Fruit fly (Drosophila melanogaster) whole organism, wandering third instar larva: ENCODE results near the gene skl.

ENCODE experiments used
- Abd-B ChIP-seq: fragments of >200 bp; optimal IDR thresholded peaks from 2 replicates; lab custom pipeline; 2017; ENCODE audit warnings: missing biosample characterization, missing genetic modification characterization
- CG32264 ChIP-seq: fragments of 200-800 bp; sonication (Bioruptor generic); optimal IDR thresholded peaks from 2 replicates; lab custom pipeline; 2016; ENCODE audit warnings: missing biosample characterization, missing genetic modification characterization
- CG9705 ChIP-seq: fragments of 200-800 bp; sonication (Bioruptor generic); optimal IDR thresholded peaks from 2 replicates; lab custom pipeline; 2018; ENCODE audit warnings: missing biosample characterization, mild to moderate bottlenecking, missing genetic modification characterization
- CrebA ChIP-seq: fragments of 200-800 bp; sonication (Bioruptor generic); optimal IDR thresholded peaks from 2 replicates; lab custom pipeline; 2016; ENCODE audit warnings: missing biosample characterization, mild to moderate bottlenecking, missing genetic modification characterization, borderline replicate concordance
- Dfd ChIP-seq: fragments of >200 bp; optimal IDR thresholded peaks from 2 replicates; lab custom pipeline; 2017; ENCODE audit warnings: missing biosample characterization, missing genetic modification characterization
- Dif ChIP-seq: fragments of 200-275, 200-300 bp; sonication (Bioruptor generic); optimal IDR thresholded peaks from 2 replicates; lab custom pipeline; 2018; ENCODE audit warnings: missing biosample characterization, missing genetic modification characterization; ENCODE audit not compliant: partially characterized antibody
- GATAd ChIP-seq: sonication (Bioruptor generic); optimal IDR thresholded peaks from 2 replicates; lab custom pipeline; 2016; ENCODE audit warnings: missing biosample characterization, missing genetic modification characterization
- HLH106 ChIP-seq: fragments of 200-800 bp; optimal IDR thresholded peaks from 3 replicates; lab custom pipeline; 2019; ENCODE audit warnings: missing biosample characterization, mild to moderate bottlenecking, missing genetic modification characterization, moderate library complexity
- Hnf4 ChIP-seq: fragments of 200-800 bp; sonication (Bioruptor generic); optimal IDR thresholded peaks from 2 replicates; lab custom pipeline; 2016; ENCODE audit warnings: missing biosample characterization, mild to moderate bottlenecking, missing genetic modification characterization
- Hr78 ChIP-seq: fragments of >200 bp; optimal IDR thresholded peaks from 2 replicates; lab custom pipeline; 2017; ENCODE audit warnings: missing biosample characterization, missing genetic modification characterization
- Hr83 ChIP-seq: fragments of 200-300 bp; sonication (Bioruptor generic); optimal IDR thresholded peaks from 2 replicates; lab custom pipeline; 2016; ENCODE audit warnings: missing biosample characterization, mild to moderate bottlenecking, missing genetic modification characterization, moderate library complexity; ENCODE audit not compliant: poor library complexity, severe bottlenecking
- Jra ChIP-seq: sonication (Bioruptor generic); optimal IDR thresholded peaks from 2 replicates; lab custom pipeline; 2016; ENCODE audit warnings: missing biosample characterization, missing genetic modification characterization
- Mio ChIP-seq: sonication (Bioruptor generic); optimal IDR thresholded peaks from 2 replicates; lab custom pipeline; 2016; ENCODE audit warnings: missing biosample characterization, missing genetic modification characterization
- Myc ChIP-seq: fragments of >200 bp; optimal IDR thresholded peaks from 2 replicates; lab custom pipeline; 2017
- N ChIP-seq: fragments of >200 bp; optimal IDR thresholded peaks from 2 replicates; lab custom pipeline; 2018; ENCODE audit warnings: missing biosample characterization, missing external identifiers, missing genetic modification characterization
- OdsH ChIP-seq: fragments of 200-800 bp; sonication (Bioruptor generic); optimal IDR thresholded peaks from 2 replicates; lab custom pipeline; 2016; ENCODE audit warnings: missing biosample characterization, mild to moderate bottlenecking, missing genetic modification characterization
- Rel ChIP-seq, 2 experiments: fragments of 200-800 bp; sonication (Bioruptor generic) in 1 of 2; optimal IDR thresholded peaks; 2 replicates in 1 of 2; 3 replicates in 1 of 2; lab custom pipeline; 2016 to 2019; ENCODE audit warnings: mild to moderate bottlenecking in 2 of 2, missing biosample characterization in 2 of 2, missing genetic modification characterization in 2 of 2, moderate library complexity in 1 of 2
- Sp1 ChIP-seq: fragments of 200-800 bp; sonication (Bioruptor generic); optimal IDR thresholded peaks from 3 replicates; lab custom pipeline; 2019; ENCODE audit warnings: missing biosample characterization, mild to moderate bottlenecking, missing genetic modification characterization, moderate library complexity
- Vsx2 ChIP-seq: fragments of 200-300, 225-300 bp; sonication (Bioruptor generic); optimal IDR thresholded peaks from 2 replicates; lab custom pipeline; 2018; ENCODE audit warnings: missing biosample characterization, missing genetic modification characterization; ENCODE audit not compliant: partially characterized antibody
- br ChIP-seq: fragments of 200-800 bp; sonication (Bioruptor generic); optimal IDR thresholded peaks from 2 replicates; lab custom pipeline; 2016; ENCODE audit warnings: missing biosample characterization, missing genetic modification characterization
- brk ChIP-seq: fragments of 200-800 bp; sonication (Bioruptor generic); optimal IDR thresholded peaks from 2 replicates; lab custom pipeline; 2016; ENCODE audit warnings: missing biosample characterization, mild to moderate bottlenecking, missing genetic modification characterization
- dl ChIP-seq, 2 experiments: fragments of 175-275, 200-275 bp in 1 of 2; fragments of 200-275 bp in 1 of 2; sonication (Bioruptor generic); optimal IDR thresholded peaks; lab custom pipeline; 2018; ENCODE audit warnings: mild to moderate bottlenecking in 2 of 2, missing biosample characterization in 2 of 2, missing genetic modification characterization in 2 of 2, moderate library complexity in 2 of 2; ENCODE audit not compliant: partially characterized antibody in 2 of 2, insufficient read depth in 1 of 2
- dmrt93B ChIP-seq: fragments of 200-800 bp; sonication (Bioruptor generic); optimal IDR thresholded peaks from 2 replicates; lab custom pipeline; 2018; ENCODE audit warnings: missing biosample characterization, mild to moderate bottlenecking, missing genetic modification characterization
- dsf ChIP-seq: sonication (Bioruptor generic); optimal IDR thresholded peaks from 2 replicates; lab custom pipeline; 2016; ENCODE audit warnings: missing biosample characterization, missing genetic modification characterization, borderline replicate concordance
- ey ChIP-seq: fragments of 200-800 bp; sonication (Bioruptor generic); optimal IDR thresholded peaks from 2 replicates; lab custom pipeline; 2016; ENCODE audit warnings: missing biosample characterization, missing genetic modification characterization
- foxo ChIP-seq, 2 experiments: fragments of 200-800 bp; sonication (Bioruptor generic); optimal IDR thresholded peaks; 2 replicates in 1 of 2; 3 replicates in 1 of 2; lab custom pipeline; 2016 to 2017; ENCODE audit warnings: missing biosample characterization in 2 of 2, missing genetic modification characterization in 2 of 2
- fru ChIP-seq: fragments of 200-800 bp; sonication (Bioruptor generic); optimal IDR thresholded peaks from 3 replicates; lab custom pipeline; 2016; ENCODE audit warnings: missing biosample characterization, mild to moderate bottlenecking, missing genetic modification characterization
- h ChIP-seq: fragments of 200-800 bp; sonication (Bioruptor generic); optimal IDR thresholded peaks from 3 replicates; lab custom pipeline; 2016; ENCODE audit warnings: missing biosample characterization, mild to moderate bottlenecking, missing genetic modification characterization
- jim ChIP-seq: fragments of 175-275, 200-325 bp; sonication (Bioruptor generic); optimal IDR thresholded peaks from 2 replicates; lab custom pipeline; 2016; ENCODE audit warnings: missing biosample characterization, mild to moderate bottlenecking, missing genetic modification characterization
- lola ChIP-seq: fragments of >200 bp; optimal IDR thresholded peaks from 2 replicates; lab custom pipeline; 2017; ENCODE audit warnings: missing biosample characterization, missing genetic modification characterization
- pan ChIP-seq: fragments of >200 bp; optimal IDR thresholded peaks from 2 replicates; lab custom pipeline; 2017
- psq ChIP-seq: fragments of 200-800 bp; sonication (Bioruptor generic); optimal IDR thresholded peaks from 3 replicates; lab custom pipeline; 2017; ENCODE audit warnings: missing biosample characterization, mild to moderate bottlenecking, missing genetic modification characterization, moderate library complexity
- rgr ChIP-seq: fragments of 200-800 bp; sonication (Bioruptor generic); optimal IDR thresholded peaks from 3 replicates; lab custom pipeline; 2016; ENCODE audit warnings: missing biosample characterization, mild to moderate bottlenecking, missing genetic modification characterization
- sage ChIP-seq: fragments of 200-800 bp; sonication (Bioruptor generic); optimal IDR thresholded peaks from 2 replicates; lab custom pipeline; 2016; ENCODE audit warnings: missing biosample characterization, mild to moderate bottlenecking, missing genetic modification characterization
- sv ChIP-seq: fragments of 200-800 bp; sonication (Bioruptor generic); optimal IDR thresholded peaks from 3 replicates; lab custom pipeline; 2016; ENCODE audit warnings: missing biosample characterization, missing genetic modification characterization
- tai ChIP-seq: sonication (Bioruptor generic); optimal IDR thresholded peaks from 2 replicates; lab custom pipeline; 2016; ENCODE audit warnings: missing biosample characterization, missing genetic modification characterization
- usp ChIP-seq: fragments of >200 bp; optimal IDR thresholded peaks from 2 replicates; lab custom pipeline; 2017; ENCODE audit warnings: missing biosample characterization, missing genetic modification characterization
- woc ChIP-seq: sonication (Bioruptor generic); optimal IDR thresholded peaks from 2 replicates; lab custom pipeline; 2016; ENCODE audit warnings: missing biosample characterization, mild to moderate bottlenecking, missing genetic modification characterization

Gene skl

dm6 chr3L:18402628-18403587, 36.8 kb downstream of the skl start:
- TF ChIP-seq tai (GFP tag; lab: Kevin White, UChicago): no peak
- peak; percentile 66 for TF ChIP-seq HLH106 (tag; lab: Kevin White, UChicago)
- TF ChIP-seq dmrt93B: peak; percentile 23
- TF ChIP-seq lola: no peak
- no peak for TF ChIP-seq CG9705
- TF ChIP-seq Vsx2 (GFP tag; lab: Kevin White, UChicago): no peak
- TF ChIP-seq OdsH: peak; percentile 50
- TF ChIP-seq fru: peak; percentile 20
- no peak for TF ChIP-seq Abd-B (GFP tag; lab: Kevin White, UChicago)
- peak; percentile 25 for TF ChIP-seq woc (GFP tag; lab: Kevin White, UChicago)
- no peak for TF ChIP-seq dsf (GFP tag; lab: Kevin White, UChicago)
- TF ChIP-seq ey (GFP tag; lab: Kevin White, UChicago): peak; percentile 5
- no peak for TF ChIP-seq Mio (GFP tag; lab: Kevin White, UChicago)
- TF ChIP-seq GATAd (GFP tag; lab: Kevin White, UChicago): no peak
- no peak for TF ChIP-seq CG32264 (GFP tag; lab: Kevin White, UChicago)
- TF ChIP-seq Dif (GFP tag; lab: Kevin White, UChicago): no peak
- no peak for TF ChIP-seq Hnf4 (GFP tag; lab: Kevin White, UChicago)
- no peak for TF ChIP-seq jim (GFP tag; lab: Kevin White, UChicago)
- peak; percentile 45 for TF ChIP-seq pan
- no peak for TF ChIP-seq CrebA (GFP tag; lab: Kevin White, UChicago)
- peak; percentile 74 for TF ChIP-seq psq (GFP tag; lab: Kevin White, UChicago)
- TF ChIP-seq Jra (GFP tag; lab: Kevin White, UChicago): no peak
- no peak for TF ChIP-seq h
- TF ChIP-seq Myc (lab: Kevin White, UChicago): no peak
- TF ChIP-seq dl (GFP tag; optimal IDR thresholded peaks at IDR 0.05; lab: Kevin White, UChicago; ENCODE audit: insufficient read depth in 1 of 2, partially characterized antibody in 2 of 2): no peak
- TF ChIP-seq rgr (GFP tag; lab: Kevin White, UChicago): peak; percentile 37
- no peak for TF ChIP-seq Hr78
- no peak for TF ChIP-seq sage (GFP tag; lab: Kevin White, UChicago)
- no peak for TF ChIP-seq Rel (GFP tag; optimal IDR thresholded peaks at IDR 0.05; lab: Kevin White, UChicago)
- peak; percentile 16 for TF ChIP-seq Rel (tag; optimal IDR thresholded peaks at IDR 0.05; lab: Kevin White, UChicago)
- no peak for TF ChIP-seq brk (GFP tag; lab: Kevin White, UChicago)
- peak; percentile 71 for TF ChIP-seq Sp1 (GFP tag; lab: Kevin White, UChicago)
- TF ChIP-seq br (GFP tag; lab: Kevin White, UChicago): no peak
- no peak for TF ChIP-seq Dfd
- no peak for TF ChIP-seq N (GFP tag; lab: Kevin White, UChicago)
- no peak for TF ChIP-seq Hr83
- peak in 1 of 2 experiments; percentile 58 for TF ChIP-seq foxo (GFP tag; optimal IDR thresholded peaks at IDR 0.05; lab: Kevin White, UChicago)
- TF ChIP-seq usp (GFP tag; lab: Kevin White, UChicago): no peak
- TF ChIP-seq sv (GFP tag; lab: Kevin White, UChicago): no peak
- TF ChIP-seq, all 38 proteins: peak for 12

DNA sequence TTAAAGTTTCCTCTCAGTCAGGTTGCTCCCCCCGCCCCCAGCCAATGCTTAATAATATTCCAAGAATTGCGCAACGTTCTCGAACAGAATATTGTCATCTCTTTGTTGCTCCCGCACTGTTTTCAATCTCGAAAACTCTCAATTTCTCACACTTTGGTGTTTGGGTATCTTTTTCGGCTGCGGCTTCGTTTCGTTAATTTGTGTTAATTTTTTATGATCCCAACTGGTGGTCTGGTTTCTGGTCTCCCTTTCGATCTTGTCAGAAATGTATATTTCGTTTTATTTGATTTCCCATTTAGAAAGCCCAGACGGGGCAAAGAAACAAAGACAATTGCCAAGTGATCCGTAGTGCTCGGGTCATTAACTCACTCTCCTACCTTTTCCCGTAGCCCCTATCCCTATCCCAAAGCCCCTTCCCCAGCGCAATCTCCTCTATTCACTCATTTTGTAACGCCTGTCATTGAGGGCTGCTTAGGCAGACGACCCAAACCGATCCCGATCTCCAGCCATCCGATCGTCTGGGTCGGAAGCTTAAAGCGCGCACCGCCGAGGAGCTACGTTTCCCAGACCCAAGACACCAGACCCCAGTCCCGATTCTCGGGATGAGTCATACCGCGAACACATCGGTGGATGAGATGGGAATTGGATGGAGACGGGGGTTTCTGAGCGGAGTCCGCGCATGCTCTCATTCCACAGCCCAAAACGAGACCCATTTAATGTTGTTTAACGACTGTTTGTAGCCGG, 37.7 kb downstream of the skl start:
- TF ChIP-seq fru (no peak), Dif (GFP tag; lab: Kevin White, UChicago) (peak; percentile 13), Hnf4 (GFP tag; lab: Kevin White, UChicago) (no peak), Jra (GFP tag; lab: Kevin White, UChicago) (peak; percentile 76), HLH106 (tag; lab: Kevin White, UChicago) (no peak), Rel (GFP tag; optimal IDR thresholded peaks at IDR 0.05; lab: Kevin White, UChicago) (no peak), Rel (tag; optimal IDR thresholded peaks at IDR 0.05; lab: Kevin White, UChicago) (peak; percentile 60)
